Fruit fly (Drosophila melanogaster): Measurements from ENCODE around the gene lic.
A peak's percentile ranks its signal among the peaks of the same experiment; 100 is the strongest.

lic gene

DNA sequence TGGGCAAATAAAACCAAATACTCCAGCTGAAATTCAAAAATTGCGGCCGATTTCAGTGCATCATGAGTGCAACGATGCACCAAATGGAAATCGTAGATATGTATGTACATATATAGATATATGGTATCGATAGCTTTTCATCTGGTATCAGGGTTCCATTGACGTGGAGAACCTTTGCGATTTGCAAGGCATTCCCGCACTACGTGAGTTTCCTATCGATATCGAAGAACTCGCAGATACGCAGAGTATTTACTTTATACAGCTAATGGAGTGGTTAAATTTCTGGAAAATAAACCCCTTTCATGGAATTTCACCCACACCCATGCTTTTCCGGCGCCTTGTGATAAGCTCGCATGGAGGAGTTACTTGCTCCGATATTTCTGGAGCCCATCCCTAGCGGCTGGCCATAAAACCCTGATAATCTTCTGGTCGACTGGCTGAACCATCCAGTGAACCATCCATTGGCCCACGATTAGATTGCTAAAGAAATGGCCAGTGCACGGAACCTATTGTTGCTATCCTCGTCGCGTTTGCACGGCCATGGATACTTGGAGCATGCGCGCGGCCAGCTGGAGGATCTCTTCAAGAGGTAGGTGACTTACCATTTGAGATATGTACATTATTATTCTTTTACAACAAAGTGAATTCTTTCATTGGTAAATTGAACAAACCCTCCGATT lies 3.3 kb downstream of the lic start, which contains the start of gene CG2200 (continued):
- TF ChIP-seq HLH4C (GFP tag; IDR thresholded peaks at IDR 0.05; ENCODE audit: partially characterized antibody): peak; percentile 85
- TF ChIP-seq CG2199 (GFP tag; IDR thresholded peaks at IDR 0.05): no peak
- TF ChIP-seq Oaz (GFP tag; IDR thresholded peaks at IDR 0.05): no peak
- TF ChIP-seq sug (tag; optimal IDR thresholded peaks at IDR 0.05): peak; percentile 42
- no peak for TF ChIP-seq btn (GFP tag; optimal IDR thresholded peaks at IDR 0.05)
- no peak for TF ChIP-seq Sry-β (GFP tag; optimal IDR thresholded peaks at IDR 0.05)
- TF ChIP-seq C15 (GFP tag; IDR thresholded peaks at IDR 0.05): no peak
- TF ChIP-seq chif (GFP tag; optimal IDR thresholded peaks at IDR 0.05): no peak
- TF ChIP-seq twi (tag; optimal IDR thresholded peaks at IDR 0.05): no peak
- TF ChIP-seq Pdp1 (GFP tag; optimal IDR thresholded peaks at IDR 0.05): peak; percentile 22 to 37
- TF ChIP-seq grau (tag; optimal IDR thresholded peaks at IDR 0.05): peak; percentile 44
- no peak for TF ChIP-seq ac (GFP tag; optimal IDR thresholded peaks at IDR 0.05)
- peak; percentile 76 for TF ChIP-seq amos (GFP tag; IDR thresholded peaks at IDR 0.05; ENCODE audit: partially characterized antibody)
- TF ChIP-seq ATbp (GFP tag; optimal IDR thresholded peaks at IDR 0.05): no peak
- peak; percentile 71 for TF ChIP-seq lbe (GFP tag; optimal IDR thresholded peaks at IDR 0.05)
- no peak for TF ChIP-seq cas (GFP tag; IDR thresholded peaks at IDR 0.05)
- no peak for TF ChIP-seq Mes4 (GFP tag; optimal IDR thresholded peaks at IDR 0.05)
- TF ChIP-seq Side (GFP tag; optimal IDR thresholded peaks at IDR 0.05): no peak
- peak; percentile 22 for TF ChIP-seq CG15269 (tag; optimal IDR thresholded peaks at IDR 0.05)
- TF ChIP-seq Aef1 (GFP tag; IDR thresholded peaks at IDR 0.05): no peak
- peak; percentile 65 for TF ChIP-seq CG2120 (GFP tag; optimal IDR thresholded peaks at IDR 0.05)
- TF ChIP-seq dysf (GFP tag; IDR thresholded peaks at IDR 0.05): peak; percentile 55; the same call in 2 of the 3 replicates
- no peak for TF ChIP-seq dan (GFP tag; IDR thresholded peaks at IDR 0.05)
- TF ChIP-seq CG3726 (GFP tag; IDR thresholded peaks at IDR 0.05): no peak
- no peak for TF ChIP-seq CG8765 (GFP tag; IDR thresholded peaks at IDR 0.05)
- peak; percentile 65 for TF ChIP-seq row (GFP tag; IDR thresholded peaks at IDR 0.05)
- no peak for TF ChIP-seq HLHmδ (GFP tag; optimal IDR thresholded peaks at IDR 0.05)
- peak; percentile 75 for TF ChIP-seq inv (GFP tag; IDR thresholded peaks at IDR 0.05; ENCODE audit: partially characterized antibody)
- TF ChIP-seq Antp (GFP tag; optimal IDR thresholded peaks at IDR 0.05): peak; percentile 37
- TF ChIP-seq CG5245 (GFP tag; optimal IDR thresholded peaks at IDR 0.05): no peak
- TF ChIP-seq caup (GFP tag; optimal IDR thresholded peaks at IDR 0.05; ENCODE audit: severe bottlenecking): no peak
- no peak; the same call in 1 of the 2 replicates for TF ChIP-seq Ptx1 (GFP tag; IDR thresholded peaks at IDR 0.05)
- no peak for TF ChIP-seq kay (GFP tag; optimal IDR thresholded peaks at IDR 0.05)
- no peak for TF ChIP-seq CG4282 (GFP tag; optimal IDR thresholded peaks at IDR 0.05)
- no peak for TF ChIP-seq h (optimal IDR thresholded peaks at IDR 0.05)
- no peak for TF ChIP-seq Trl (optimal IDR thresholded peaks at IDR 0.05)
- TF ChIP-seq Trl (GFP tag; optimal IDR thresholded peaks at IDR 0.05): peak; percentile 13
- peak; percentile 13 for TF ChIP-seq CG33213 (GFP tag; optimal IDR thresholded peaks at IDR 0.05)
- peak; percentile 12 for TF ChIP-seq NfI (GFP tag; optimal IDR thresholded peaks at IDR 0.05)
- TF ChIP-seq CG13894 (tag; optimal IDR thresholded peaks at IDR 0.05): peak; percentile 41
- no peak for TF ChIP-seq ash1 (GFP tag; optimal IDR thresholded peaks at IDR 0.05)
- TF ChIP-seq ci (GFP tag; IDR thresholded peaks at IDR 0.05): peak; percentile 77
- peak; percentile 27 for TF ChIP-seq CG4617 (GFP tag; optimal IDR thresholded peaks at IDR 0.05; ENCODE audit: borderline replicate concordance)
- TF ChIP-seq pnt (GFP tag; optimal IDR thresholded peaks at IDR 0.05): no peak
- TF ChIP-seq CG17186 (GFP tag; optimal IDR thresholded peaks at IDR 0.05): no peak
- peak; percentile 77; the same call in 1 of the 2 replicates for TF ChIP-seq tna (GFP tag; IDR thresholded peaks at IDR 0.05; ENCODE audit: partially characterized antibody)
- peak; percentile 32; the same call in 1 of the 3 replicates for TF ChIP-seq tgo (GFP tag; IDR thresholded peaks at IDR 0.05)
- TF ChIP-seq CG8290 (GFP tag; optimal IDR thresholded peaks at IDR 0.05): no peak
- TF ChIP-seq CG8290 (tag; optimal IDR thresholded peaks at IDR 0.05): peak in 1 of 2 experiments; percentile 67
- TF ChIP-seq gsb-n (tag; optimal IDR thresholded peaks at IDR 0.05): no peak
- TF ChIP-seq CG4820 (GFP tag; optimal IDR thresholded peaks at IDR 0.05): peak; percentile 1

All from whole organism, embryonic.